Fruit fly (Drosophila melanogaster) ovary, adult (tissue): ENCODE results near the gene CG15386.
A peak's percentile ranks its signal among the peaks of the same experiment; 100 is the strongest.

ENCODE experiments used
- CG17801 ChIP-seq: fragments of 200-800 bp; optimal IDR thresholded peaks from 2 replicates; lab custom pipeline; 2019; ENCODE audit warnings: missing biosample characterization, mild to moderate bottlenecking, missing genetic modification characterization, moderate library complexity; ENCODE audit not compliant: partially characterized antibody

The CG15386 gene

DNA sequence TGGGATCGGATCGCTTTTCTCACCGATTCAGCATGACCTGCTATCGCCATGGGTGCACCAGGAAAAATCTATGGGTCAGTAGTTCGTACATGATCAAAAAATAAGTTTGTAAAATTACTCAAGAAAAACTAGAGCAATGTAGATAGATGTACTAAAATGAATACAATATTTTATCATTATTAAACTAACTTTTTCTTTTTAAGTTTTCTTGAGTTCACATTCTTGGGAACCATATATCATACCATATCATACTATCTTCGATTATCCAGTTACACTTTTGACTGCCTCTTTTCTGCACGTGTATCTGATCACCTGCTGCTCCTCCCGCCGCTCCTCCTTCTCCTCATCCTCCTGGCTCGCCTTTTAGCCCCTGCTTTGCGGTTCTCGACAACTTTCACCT lies 31.7 kb downstream of the CG15386 start:
- no peak for TF ChIP-seq CG17801

DNA sequence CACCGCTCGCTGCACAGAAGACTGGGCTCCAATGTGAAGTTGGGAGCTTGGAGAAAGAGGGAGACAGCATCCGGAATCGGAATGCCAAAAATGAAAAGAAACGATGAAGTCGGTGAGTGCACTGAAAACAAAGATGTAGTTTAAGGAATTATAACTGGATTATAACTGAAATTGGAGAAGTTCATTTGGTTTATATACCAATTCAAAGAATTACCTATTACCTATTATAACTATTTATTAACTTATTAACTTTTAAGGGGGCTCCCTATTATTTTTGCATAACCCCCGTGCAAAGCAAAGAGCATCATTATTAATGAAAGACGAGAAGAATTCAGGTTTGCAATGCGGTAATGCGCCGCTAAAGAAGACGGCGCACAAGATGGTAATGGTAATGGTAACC lies 32.4 kb downstream of the CG15386 start:
- TF ChIP-seq CG17801: no peak

DNA sequence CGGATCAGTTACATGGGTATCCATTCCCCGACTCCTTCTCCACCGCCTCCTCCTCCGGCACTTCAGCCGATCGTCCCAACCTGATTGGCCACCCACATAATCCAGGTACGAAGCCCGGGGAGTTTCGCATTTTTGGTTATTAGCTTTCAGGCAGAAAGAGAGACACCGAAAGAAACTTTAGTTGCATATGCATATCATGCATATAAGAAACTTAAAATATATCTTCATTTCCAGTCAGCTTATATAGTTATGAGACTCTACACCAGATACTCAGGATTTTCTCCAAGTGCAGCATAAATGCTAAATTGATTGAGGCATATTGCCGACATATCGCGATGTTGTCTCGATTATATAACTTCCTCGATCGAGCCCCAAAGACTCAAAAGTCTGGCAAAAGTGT lies 32.9 kb downstream of the CG15386 start:
- TF ChIP-seq CG17801: no peak

DNA sequence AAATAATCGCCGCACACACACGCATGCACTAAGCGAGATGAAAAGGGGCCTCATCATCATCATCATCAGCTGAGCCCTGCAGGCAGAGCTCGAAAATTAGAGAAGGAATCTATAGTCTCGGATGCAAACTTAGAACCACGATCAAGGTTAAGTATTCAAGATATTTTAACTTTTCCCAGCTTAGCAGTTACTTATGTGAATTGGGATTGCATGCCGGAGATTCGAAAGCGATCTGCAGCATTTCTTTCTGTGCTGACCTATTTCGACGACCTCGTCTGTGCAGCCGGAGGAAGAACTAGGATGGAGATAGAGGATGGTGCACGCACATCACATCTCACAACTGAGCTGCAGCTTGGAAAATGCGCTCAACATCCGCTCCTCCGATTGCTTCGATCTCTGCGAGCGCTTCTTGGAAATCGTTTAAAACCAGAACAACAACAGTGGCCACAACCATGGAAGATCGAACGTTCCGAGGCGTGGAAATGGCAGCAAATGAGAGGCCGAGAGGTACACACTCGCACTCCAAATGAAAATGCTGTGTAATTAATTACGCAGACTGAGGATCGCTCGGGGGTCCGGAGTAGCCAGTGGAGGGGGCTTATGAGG lies 34.2 kb downstream of the CG15386 start:
- no peak for TF ChIP-seq CG17801

DNA sequence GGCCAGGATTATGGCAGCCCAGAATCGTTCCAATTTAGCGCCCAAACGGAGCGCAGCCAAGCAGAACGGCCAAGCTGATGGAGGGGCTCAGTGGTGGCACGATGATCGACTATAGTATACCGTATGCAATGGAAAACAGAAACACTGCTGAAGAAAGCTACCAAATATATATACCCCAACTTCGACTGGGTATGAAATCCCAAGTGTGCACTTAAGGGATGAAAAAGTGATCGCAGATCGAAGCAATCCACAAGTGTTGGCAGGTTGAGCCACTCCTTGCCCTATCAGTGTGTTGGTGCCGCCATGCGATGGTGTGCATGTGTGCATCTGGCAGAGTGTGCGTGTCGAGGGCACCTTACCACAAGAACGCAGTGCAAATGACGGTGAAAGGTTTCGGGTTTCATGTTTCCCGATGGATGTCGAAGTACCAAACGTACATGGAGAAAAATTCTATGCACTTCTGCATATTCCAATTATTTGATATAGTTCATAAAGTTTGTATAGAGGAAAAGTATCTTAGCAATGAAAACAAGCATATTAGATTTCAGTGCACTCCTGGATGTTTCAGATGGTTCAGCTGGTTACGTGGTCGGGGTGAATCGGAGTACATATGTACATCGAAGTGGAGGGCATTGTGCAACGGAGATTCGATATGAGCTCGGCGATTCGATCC lies 34.9 kb downstream of the CG15386 start:
- TF ChIP-seq CG17801: no peak

DNA sequence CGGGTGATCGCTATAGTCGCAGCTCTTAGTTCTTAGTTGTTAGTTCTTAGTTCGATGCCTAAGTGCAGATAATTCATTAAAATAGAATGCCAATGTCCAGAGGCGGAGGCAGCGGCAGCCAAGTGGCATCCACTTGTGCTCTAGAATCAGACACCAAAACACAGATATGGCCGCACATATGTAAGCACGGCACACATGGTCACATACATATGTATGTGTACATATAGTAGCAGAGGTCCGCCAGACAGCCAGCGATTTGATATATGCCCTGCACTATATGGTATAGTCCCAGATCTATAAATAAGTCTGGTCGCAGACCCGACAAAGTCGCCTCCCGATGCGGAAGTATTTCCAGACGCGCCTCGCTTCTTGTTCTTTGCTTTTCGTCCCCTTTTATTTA lies 36.4 kb downstream of the CG15386 start:
- no peak for TF ChIP-seq CG17801

DNA sequence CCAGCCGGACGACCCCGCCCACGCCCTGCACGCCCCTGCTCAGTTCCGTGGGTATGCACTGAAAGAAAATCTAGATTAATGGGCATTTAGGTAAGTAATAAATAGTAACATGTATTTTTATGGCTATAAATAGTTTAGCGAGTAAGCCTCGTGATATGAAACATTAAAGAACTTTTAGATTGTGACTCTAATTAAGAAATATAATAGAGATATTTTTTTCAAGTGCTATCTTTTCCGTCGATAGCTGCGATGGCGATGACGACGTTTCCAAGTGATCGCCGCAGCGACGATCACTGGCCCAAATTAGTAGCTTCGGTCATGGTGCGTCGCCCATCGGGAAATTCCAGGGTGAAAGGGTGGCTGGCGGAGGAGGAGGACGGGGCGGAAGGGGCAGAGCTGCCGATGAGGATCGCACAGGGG lies 36.9 kb downstream of the CG15386 start:
- no peak for TF ChIP-seq CG17801

DNA sequence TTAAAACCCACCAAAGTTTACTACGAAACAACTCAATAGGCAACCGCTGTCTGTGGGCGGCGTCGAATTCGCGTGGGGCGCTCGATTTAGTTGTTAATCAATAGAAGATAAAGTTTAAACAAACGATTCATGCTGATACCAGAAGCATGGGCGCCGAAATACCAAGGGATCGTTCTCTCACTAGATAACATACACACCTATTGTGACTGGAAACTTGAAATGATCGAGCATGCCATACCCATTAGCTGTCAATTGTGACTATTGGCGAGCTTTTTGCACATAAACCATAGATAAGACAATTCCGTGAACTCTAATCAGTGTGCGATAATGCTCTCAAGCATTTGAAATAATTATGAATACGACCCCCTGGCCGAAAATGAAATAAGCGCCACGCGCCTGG lies 37.7 kb downstream of the CG15386 start:
- TF ChIP-seq CG17801: no peak

DNA sequence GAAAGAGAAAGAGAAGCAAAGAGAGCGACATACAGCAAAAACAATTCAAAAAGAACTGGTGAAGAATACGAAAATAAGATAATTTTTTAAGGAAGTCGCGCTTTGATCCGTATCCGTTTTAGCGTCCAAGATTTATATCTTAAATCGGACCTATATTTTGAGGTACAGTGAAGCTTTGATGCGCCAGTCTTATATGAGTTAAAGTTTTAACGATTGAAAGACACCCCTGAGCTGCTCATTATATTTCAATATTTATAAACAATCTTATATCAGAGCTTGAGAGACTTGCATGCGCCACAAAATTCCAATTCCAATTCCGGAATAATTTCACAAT lies 38.3 kb downstream of the CG15386 start:
- no peak for TF ChIP-seq CG17801

DNA sequence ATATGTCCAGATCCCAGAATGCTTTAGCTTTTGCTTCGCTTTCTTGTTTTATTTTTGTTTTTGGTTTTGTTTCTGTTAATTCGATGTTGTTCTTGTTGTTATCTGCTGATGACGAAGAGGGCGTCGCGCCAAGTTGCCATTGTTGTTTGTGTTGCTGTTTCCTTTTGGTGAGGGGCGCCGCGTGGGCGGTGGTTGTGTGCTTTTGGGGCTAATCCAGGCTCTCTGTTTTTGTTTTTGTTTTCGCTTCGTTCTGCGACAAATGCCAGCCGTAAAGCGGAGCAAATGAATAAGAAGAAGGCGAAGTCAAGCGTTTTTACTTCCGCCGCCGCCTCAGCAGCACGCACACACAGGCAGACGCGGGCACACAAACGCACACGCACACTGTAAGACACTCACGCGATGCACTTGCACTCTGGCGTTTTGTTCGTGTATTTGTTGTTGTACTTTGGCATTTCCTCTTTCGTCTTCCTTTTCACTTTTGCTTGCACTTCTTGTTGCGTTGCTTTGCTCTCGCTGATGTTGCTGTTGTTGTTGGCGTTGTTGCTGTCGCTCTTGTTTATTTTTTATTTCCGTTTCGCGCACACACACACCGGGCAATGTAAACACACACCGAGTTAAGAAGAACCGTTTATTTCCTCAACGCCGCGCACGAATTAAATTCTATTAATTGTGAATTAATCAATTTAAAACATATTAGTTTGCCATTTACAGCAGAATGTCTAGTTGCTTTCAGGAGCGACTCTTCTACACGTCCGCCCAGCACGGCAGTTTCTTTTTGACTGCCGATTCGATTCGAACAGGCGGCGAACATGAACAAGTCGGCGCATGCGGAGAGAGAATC lies 38.9 kb downstream of the CG15386 start, which contains the start of gene aop:
TSS of gene aop (minus strand) at position 786 of the 841 bp plus-strand sequence.
- TF ChIP-seq CG17801: peak; percentile 55

DNA sequence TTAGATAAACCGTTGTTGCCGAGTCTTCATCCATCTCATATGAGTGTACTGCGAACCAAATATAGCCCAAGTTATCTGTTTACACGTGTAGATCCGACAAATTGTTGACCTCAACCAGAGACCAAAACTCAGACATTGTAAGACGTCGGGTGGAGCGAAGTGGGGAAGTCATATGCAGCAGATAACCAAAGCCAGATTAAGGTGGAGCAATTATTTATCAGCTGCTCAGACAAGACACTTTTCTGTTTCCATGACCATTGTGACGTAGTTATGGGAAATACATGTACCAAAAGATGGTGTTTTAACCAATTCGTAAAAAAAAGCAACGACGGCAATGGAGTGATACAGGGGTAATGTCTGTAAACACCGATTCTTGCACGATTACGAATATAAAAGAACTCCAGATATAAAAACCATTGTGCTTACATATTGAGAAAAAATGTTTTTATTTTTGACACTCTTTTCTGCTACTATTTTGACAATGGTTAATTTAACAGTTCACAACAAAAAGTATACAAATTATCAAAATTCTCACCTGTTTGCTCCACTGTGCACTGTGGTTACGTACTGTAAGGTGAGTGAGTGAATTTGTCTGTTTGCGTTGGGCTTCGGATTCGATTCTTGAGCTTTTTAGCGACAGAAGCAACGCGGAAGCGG lies 39.6 kb downstream of the CG15386 start:
- TF ChIP-seq CG17801: no peak

DNA sequence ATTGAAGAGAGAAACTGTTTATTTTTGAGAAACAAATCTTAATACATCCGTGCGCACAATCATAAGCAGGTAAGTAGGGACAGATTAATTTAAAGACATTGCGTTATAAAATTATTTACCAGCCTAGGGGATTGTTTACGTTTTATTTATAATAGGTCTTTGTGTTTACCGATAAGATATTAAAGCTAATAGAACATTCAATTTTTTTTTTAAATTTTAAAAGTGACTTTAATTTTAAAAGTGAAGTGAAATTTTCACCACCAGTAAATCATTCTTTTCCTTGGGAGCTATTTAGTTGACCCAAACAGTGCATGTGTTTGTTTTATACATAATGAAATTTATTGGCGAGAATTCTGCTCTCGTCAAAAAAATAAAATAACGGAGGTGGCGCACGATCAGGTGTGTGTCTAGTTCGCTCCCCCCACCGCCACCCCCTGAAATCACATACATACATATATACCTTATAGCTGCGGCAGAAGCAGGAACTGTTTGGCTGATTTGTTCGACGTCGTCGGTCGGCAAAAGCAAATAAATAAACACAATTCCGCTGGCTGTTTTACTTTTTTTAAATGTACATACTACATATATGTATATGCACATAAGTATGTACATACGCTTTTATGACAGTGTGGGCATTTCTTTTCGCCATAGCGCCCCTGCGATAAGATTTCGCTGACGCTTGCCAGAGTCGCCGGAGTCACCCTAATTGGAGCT lies 41.0 kb downstream of the CG15386 start:
- TF ChIP-seq CG17801: peak; percentile 45

DNA sequence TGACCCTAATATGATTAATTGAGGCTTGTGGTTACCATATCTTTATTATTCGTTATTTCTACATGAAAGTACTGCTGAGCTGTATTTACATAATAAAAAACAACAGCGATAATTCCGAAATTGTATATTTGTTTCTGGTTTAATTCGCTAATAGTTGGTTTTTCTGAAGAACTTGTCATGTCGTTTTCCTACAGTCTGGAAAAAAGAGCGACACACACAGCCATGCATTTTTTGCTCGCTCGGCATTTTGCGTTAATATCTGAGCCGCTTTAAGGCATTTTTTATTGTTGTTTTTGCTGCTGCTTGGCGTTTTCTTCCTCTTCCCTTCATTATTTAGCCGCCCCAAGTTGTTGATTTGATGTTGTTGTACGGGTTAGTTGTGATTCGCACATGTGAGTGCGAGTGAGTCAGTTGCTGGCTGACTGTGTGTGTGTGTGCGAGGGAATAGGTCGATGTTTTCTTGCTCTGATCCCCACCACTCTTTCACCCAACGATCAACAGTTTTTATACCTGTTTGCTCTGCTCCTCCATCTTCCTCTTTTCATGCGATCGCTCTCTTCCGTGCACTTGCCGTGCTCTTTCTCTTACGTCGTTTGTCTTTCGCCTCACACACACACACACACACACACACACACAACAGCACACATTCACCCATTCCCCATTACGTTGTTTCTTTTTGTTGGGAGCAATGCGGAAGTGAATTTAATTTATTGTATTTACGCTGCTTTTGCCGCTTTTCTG lies 41.8 kb downstream of the CG15386 start:
- TF ChIP-seq CG17801: peak; percentile 36

DNA sequence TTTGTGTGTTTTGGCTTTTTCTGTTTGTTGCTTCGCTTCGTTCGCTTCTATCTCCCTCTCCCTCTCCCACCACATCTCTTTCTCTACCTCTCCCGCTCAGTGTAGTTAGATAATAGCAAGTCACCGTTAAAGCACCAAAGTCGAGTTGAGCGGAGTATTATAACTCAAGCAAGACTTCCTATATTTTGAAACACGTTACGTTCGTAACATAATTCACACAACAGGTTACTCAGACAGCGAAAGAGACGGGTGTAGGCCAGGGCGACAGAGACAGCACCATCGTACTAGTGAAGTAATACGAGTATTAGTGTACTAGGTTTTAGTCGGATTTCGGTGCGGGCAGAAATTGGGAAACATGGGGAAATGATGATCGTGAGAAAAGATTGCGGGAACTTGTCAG lies 43.4 kb downstream of the CG15386 start:
- no peak for TF ChIP-seq CG17801

DNA sequence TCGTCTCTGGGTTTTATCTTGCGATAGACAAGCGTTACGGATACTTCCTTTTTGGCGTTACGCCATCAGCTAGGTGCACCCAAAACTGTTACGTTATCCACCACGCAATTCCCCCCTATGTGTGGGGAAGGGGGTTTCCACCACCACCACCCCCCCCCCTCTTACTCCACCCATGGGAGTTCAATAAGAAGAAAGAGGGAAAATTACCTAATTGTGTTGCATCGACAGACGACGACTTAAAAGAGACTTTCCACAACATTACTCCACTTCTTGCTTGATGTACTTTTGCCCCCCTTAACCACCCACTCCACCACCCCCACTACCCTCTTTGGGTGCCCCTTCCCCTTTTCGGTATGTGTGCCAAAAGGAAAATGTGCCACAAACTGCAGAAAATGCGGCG lies 43.9 kb downstream of the CG15386 start:
- TF ChIP-seq CG17801: no peak
